Fruit fly (Drosophila melanogaster) whole organism, embryonic: ENCODE measurements around the gene Ca-Ma2d.

Experiments used
- ATbp ChIP-seq: fragments of 200-800 bp; sonication (Bioruptor generic); optimal IDR thresholded peaks from 2 replicates; lab custom pipeline; 2017; ENCODE audit warnings: missing biosample characterization, mild to moderate bottlenecking, missing genetic modification characterization, missing genetic modification reagents
- Asciz ChIP-seq: fragments of 200-800 bp; sonication (Bioruptor generic); optimal IDR thresholded peaks from 2 replicates; lab custom pipeline; 2017; ENCODE audit warnings: missing biosample characterization, mild to moderate bottlenecking, missing genetic modification characterization, missing genetic modification reagents
- Bdp1 ChIP-seq: fragments of 200-800 bp; sonication (Bioruptor generic); optimal IDR thresholded peaks from 3 replicates; lab custom pipeline; 2016; ENCODE audit warnings: missing biosample characterization, missing genetic modification characterization
- Blimp-1 ChIP-seq: fragments of 200-800 bp; sonication (Bioruptor generic); optimal IDR thresholded peaks from 3 replicates; lab custom pipeline; 2018; ENCODE audit warnings: missing biosample characterization, missing genetic modification characterization, mild to moderate bottlenecking, moderate library complexity, missing genetic modification reagents
- CG11456 ChIP-seq: fragments of 200-800 bp; sonication (Bioruptor generic); IDR thresholded peaks from 3 replicates; pipeline ENCODE4 v1.3.6; 2022; ENCODE audit warnings: missing biosample characterization, missing genetic modification characterization
- CG12659 ChIP-seq: fragments of 200-800 bp; sonication (Bioruptor generic); optimal IDR thresholded peaks from 3 replicates; lab custom pipeline; 2017; ENCODE audit warnings: mild to moderate bottlenecking, missing biosample characterization, missing genetic modification reagents, missing genetic modification characterization
- CG12744 ChIP-seq: fragments of 200-800 bp; sonication (Bioruptor generic); optimal IDR thresholded peaks from 2 replicates; lab custom pipeline; 2016; ENCODE audit warnings: missing biosample characterization, missing genetic modification characterization
- CG13894 ChIP-seq: fragments of 200-800 bp; sonication (Bioruptor generic); optimal IDR thresholded peaks from 3 replicates; lab custom pipeline; 2018; ENCODE audit warnings: missing biosample characterization, mild to moderate bottlenecking, missing genetic modification characterization, moderate library complexity
- CG14014 ChIP-seq: fragments of 200-800 bp; sonication (Bioruptor generic); IDR thresholded peaks from 2 replicates; pipeline ENCODE4 v1.3.6; 2022; ENCODE audit warnings: missing biosample characterization, missing genetic modification characterization
- CG15601 ChIP-seq: fragments of 200-800 bp; sonication (Bioruptor generic); optimal IDR thresholded peaks from 3 replicates; lab custom pipeline; 2019; ENCODE audit warnings: missing biosample characterization, mild to moderate bottlenecking, missing genetic modification characterization, moderate library complexity
- CG17568 ChIP-seq: fragments of 200-800 bp; sonication (Bioruptor generic); optimal IDR thresholded peaks from 2 replicates; lab custom pipeline; 2018; ENCODE audit warnings: missing biosample characterization, mild to moderate bottlenecking, missing genetic modification characterization, moderate library complexity
- CG17829 ChIP-seq: fragments of 200-800 bp; optimal IDR thresholded peaks from 2 replicates; lab custom pipeline; 2019; ENCODE audit warnings: missing biosample characterization, mild to moderate bottlenecking, missing genetic modification characterization, moderate library complexity
- CG2116 ChIP-seq: fragments of 200-800 bp; sonication (Bioruptor generic); optimal IDR thresholded peaks from 3 replicates; lab custom pipeline; 2018; ENCODE audit warnings: missing biosample characterization, mild to moderate bottlenecking, missing genetic modification characterization
- CG2712 ChIP-seq: fragments of 200-800 bp; optimal IDR thresholded peaks from 3 replicates; lab custom pipeline; 2019; ENCODE audit warnings: missing biosample characterization, mild to moderate bottlenecking, missing genetic modification characterization, moderate library complexity
- CG31365 ChIP-seq: fragments of 200-800 bp; sonication (Bioruptor generic); optimal IDR thresholded peaks from 2 replicates; lab custom pipeline; 2018; ENCODE audit warnings: missing biosample characterization, mild to moderate bottlenecking, missing genetic modification characterization
- CG31441 ChIP-seq: fragments of 200-800 bp; sonication (Bioruptor generic); IDR thresholded peaks from 2 replicates; pipeline ENCODE4 v1.3.6; 2022; ENCODE audit warnings: missing biosample characterization, missing genetic modification characterization
- CG32532 ChIP-seq: fragments of 200-800 bp; sonication (Bioruptor generic); IDR thresholded peaks from 2 replicates; pipeline ENCODE4 v1.3.6; 2022; ENCODE audit warnings: missing biosample characterization, missing genetic modification characterization
- CG34224 ChIP-seq: fragments of 200-800 bp; sonication (Bioruptor generic); IDR thresholded peaks from 3 replicates; pipeline ENCODE4 v1.3.6; 2022; ENCODE audit warnings: missing biosample characterization, missing genetic modification characterization; ENCODE audit not compliant: partially characterized antibody
- CG43689 ChIP-seq: fragments of 200-800 bp; sonication (Bioruptor generic); IDR thresholded peaks from 2 replicates; pipeline ENCODE4 v1.3.6; 2022; ENCODE audit warnings: missing biosample characterization, missing genetic modification characterization
- CG4424 ChIP-seq: fragments of 200-800 bp; sonication (Bioruptor generic); optimal IDR thresholded peaks from 3 replicates; lab custom pipeline; 2016; ENCODE audit warnings: missing biosample characterization, missing genetic modification characterization
- CG4854 ChIP-seq: fragments of 200-800 bp; sonication (Bioruptor generic); optimal IDR thresholded peaks from 2 replicates; lab custom pipeline; 2016; ENCODE audit warnings: missing biosample characterization, missing genetic modification characterization, inconsistent platforms
- CG6654 ChIP-seq: fragments of 200-800 bp; sonication (Bioruptor generic); optimal IDR thresholded peaks from 2 replicates; lab custom pipeline; 2017; ENCODE audit warnings: missing biosample characterization, mild to moderate bottlenecking, missing genetic modification characterization
- CG6854 ChIP-seq: fragments of 200-800 bp; sonication (Bioruptor generic); optimal IDR thresholded peaks from 3 replicates; lab custom pipeline; 2017; ENCODE audit warnings: missing biosample characterization, mild to moderate bottlenecking, missing genetic modification characterization
- CG7271 ChIP-seq: fragments of 200-800 bp; sonication (Bioruptor generic); optimal IDR thresholded peaks from 2 replicates; lab custom pipeline; 2018; ENCODE audit warnings: missing biosample characterization, mild to moderate bottlenecking, missing genetic modification characterization, moderate library complexity
- CG7372 ChIP-seq: fragments of 200-800 bp; sonication (Bioruptor generic); IDR thresholded peaks from 2 replicates; pipeline ENCODE4 v1.3.6; 2022; ENCODE audit warnings: missing biosample characterization, missing genetic modification characterization
- D19A ChIP-seq: fragments of 200-800 bp; optimal IDR thresholded peaks from 3 replicates; lab custom pipeline; 2019; ENCODE audit warnings: missing biosample characterization, mild to moderate bottlenecking, missing genetic modification characterization, moderate library complexity
- Dip2 ChIP-seq: fragments of 200-800 bp; sonication (Bioruptor generic); IDR thresholded peaks from 2 replicates; pipeline ENCODE4 v1.3.6; 2022; ENCODE audit warnings: missing biosample characterization, missing genetic modification characterization
- Dp ChIP-seq: fragments of 200-800 bp; sonication (Bioruptor generic); optimal IDR thresholded peaks from 2 replicates; lab custom pipeline; 2018; ENCODE audit warnings: missing biosample characterization, mild to moderate bottlenecking, missing genetic modification characterization, moderate library complexity
- Dref ChIP-seq: fragments of 200-800 bp; sonication (Bioruptor generic); IDR thresholded peaks from 2 replicates; pipeline ENCODE4 v1.3.6; 2022; ENCODE audit warnings: missing biosample characterization, missing genetic modification characterization
- Ets97D ChIP-seq: fragments of 200-800 bp; sonication (Bioruptor generic); optimal IDR thresholded peaks from 3 replicates; lab custom pipeline; 2016; ENCODE audit warnings: missing biosample characterization, missing genetic modification characterization
- HLH3B ChIP-seq: fragments of 200-800 bp; sonication (Bioruptor generic); IDR thresholded peaks from 2 replicates; pipeline ENCODE4 v1.3.6; 2022; ENCODE audit warnings: missing biosample characterization, missing genetic modification characterization
- Hmx ChIP-seq: fragments of 200-800 bp; sonication (Bioruptor generic); optimal IDR thresholded peaks from 2 replicates; lab custom pipeline; 2016; ENCODE audit warnings: missing biosample characterization, missing genetic modification characterization
- Trl ChIP-seq, 3 experiments: fragments of >200 bp in 2 of 3; fragments of 200-800 bp in 1 of 3; sonication (Bioruptor generic) in 1 of 3; optimal IDR thresholded peaks; 2 replicates in 1 of 3; 3 replicates in 2 of 3; lab custom pipeline; 2016 to 2017; ENCODE audit warnings: missing biosample characterization in 1 of 3, missing genetic modification characterization in 1 of 3
- aop ChIP-seq: fragments of 200-800 bp; sonication (Bioruptor generic); IDR thresholded peaks from 2 replicates; pipeline ENCODE4 v1.3.6; 2022; ENCODE audit warnings: missing biosample characterization, missing genetic modification characterization
- corto ChIP-seq: fragments of 200-800 bp; sonication (Bioruptor generic); optimal IDR thresholded peaks from 2 replicates; lab custom pipeline; 2016; ENCODE audit warnings: missing biosample characterization, mild to moderate bottlenecking, missing genetic modification characterization, moderate library complexity
- crp ChIP-seq, 2 experiments: fragments of 200-800 bp; sonication (Bioruptor generic); optimal IDR thresholded peaks; 2 replicates in 1 of 2; 3 replicates in 1 of 2; lab custom pipeline; 2017; ENCODE audit warnings: missing biosample characterization in 2 of 2, missing genetic modification characterization in 2 of 2, mild to moderate bottlenecking in 1 of 2, moderate library complexity in 1 of 2
- esg ChIP-seq: fragments of 200-800 bp; sonication (Bioruptor generic); conservative IDR thresholded peaks from 2 replicates; pipeline ENCODE4 v1.3.6; 2022; ENCODE audit warnings: missing biosample characterization, missing genetic modification characterization
- ewg ChIP-seq: fragments of 200-800 bp; sonication (Bioruptor generic); optimal IDR thresholded peaks from 3 replicates; lab custom pipeline; 2017; ENCODE audit warnings: mild to moderate bottlenecking, missing biosample characterization, missing genetic modification reagents, missing genetic modification characterization
- eyg ChIP-seq: fragments of 200-800 bp; sonication (Bioruptor generic); optimal IDR thresholded peaks from 3 replicates; lab custom pipeline; 2016; ENCODE audit warnings: missing biosample characterization, missing genetic modification characterization
- fd64A ChIP-seq: fragments of 200-800 bp; sonication (Bioruptor generic); optimal IDR thresholded peaks from 3 replicates; lab custom pipeline; 2018; ENCODE audit warnings: missing biosample characterization, mild to moderate bottlenecking, missing genetic modification characterization
- fru ChIP-seq: fragments of >200 bp; optimal IDR thresholded peaks from 2 replicates; lab custom pipeline; 2017
- phol ChIP-seq: fragments of 200-800 bp; sonication (Bioruptor generic); optimal IDR thresholded peaks from 3 replicates; lab custom pipeline; 2018; ENCODE audit warnings: missing biosample characterization, mild to moderate bottlenecking, missing genetic modification characterization, moderate library complexity
- prd ChIP-seq, 3 experiments: fragments of >200 bp in 2 of 3; fragments of 200-800 bp in 1 of 3; sonication (Bioruptor generic) in 1 of 3; optimal IDR thresholded peaks in 2 of 3; IDR thresholded peaks in 1 of 3; 2 replicates in 2 of 3; 3 replicates in 1 of 3; pipeline versions ENCODE4 v1.3.6 to Lab custom; 2017 to 2022; ENCODE audit warnings: missing biosample characterization in 1 of 3, missing genetic modification characterization in 1 of 3
- ranshi ChIP-seq: fragments of 200-800 bp; sonication (Bioruptor generic); IDR thresholded peaks from 2 replicates; pipeline ENCODE4 v1.3.6; 2022; ENCODE audit warnings: missing biosample characterization, missing genetic modification characterization
- repo ChIP-seq: fragments of 200-800 bp; sonication (Bioruptor generic); optimal IDR thresholded peaks from 2 replicates; lab custom pipeline; 2016; ENCODE audit warnings: missing biosample characterization, missing genetic modification characterization
- scrt ChIP-seq: fragments of 200-800 bp; sonication (Bioruptor generic); optimal IDR thresholded peaks from 2 replicates; lab custom pipeline; 2018; ENCODE audit warnings: missing biosample characterization, mild to moderate bottlenecking, missing genetic modification characterization, moderate library complexity
- sna ChIP-seq: fragments of 200-800 bp; sonication (Bioruptor generic); IDR thresholded peaks from 2 replicates; pipeline ENCODE4 v1.3.6; 2022; ENCODE audit warnings: missing biosample characterization, missing genetic modification characterization; ENCODE audit not compliant: partially characterized antibody
- ssp ChIP-seq: fragments of 200-800 bp; sonication (Bioruptor generic); IDR thresholded peaks from 2 replicates; pipeline ENCODE4 v1.3.6; 2022; ENCODE audit warnings: missing biosample characterization, missing genetic modification characterization
- tup ChIP-seq: fragments of 200-800 bp; sonication (Bioruptor generic); optimal IDR thresholded peaks from 2 replicates; lab custom pipeline; 2016; ENCODE audit warnings: missing biosample characterization, mild to moderate bottlenecking, missing genetic modification characterization, moderate library complexity
- usp ChIP-seq: fragments of >200 bp; optimal IDR thresholded peaks from 2 replicates; lab custom pipeline; 2017; ENCODE audit warnings: missing biosample characterization, missing genetic modification characterization

Gene Ca-Ma2d

dm6 chr2L:16275177-16275808 is 44.0 kb downstream of the Ca-Ma2d start (continued):
- no peak for TF ChIP-seq Dp (GFP tag; lab: Kevin White, UChicago)
- TF ChIP-seq CG7372, result no peak
- TF ChIP-seq CG31365 (tag; lab: Kevin White, UChicago), result no peak
- no peak for TF ChIP-seq CG4854
- no peak for TF ChIP-seq usp (GFP tag; lab: Kevin White, UChicago)
- no peak for TF ChIP-seq prd (optimal IDR thresholded peaks at IDR 0.05; lab: Kevin White, UChicago)
- no peak for TF ChIP-seq prd (GFP tag; IDR thresholded peaks at IDR 0.05; lab: Robert Waterston, UW)
- TF ChIP-seq fd64A (GFP tag; lab: Kevin White, UChicago), result no peak
- no peak for TF ChIP-seq corto (GFP tag; lab: Kevin White, UChicago)
- TF ChIP-seq ATbp (GFP tag; lab: Kevin White, UChicago), result no peak
- TF ChIP-seq scrt (GFP tag; lab: Kevin White, UChicago), result no peak
- no peak for TF ChIP-seq CG15601 (tag; lab: Kevin White, UChicago)
- no peak for TF ChIP-seq CG12744 (GFP tag; lab: Kevin White, UChicago)
- no peak for TF ChIP-seq phol (tag; lab: Kevin White, UChicago)
- no peak for TF ChIP-seq tup (GFP tag; lab: Kevin White, UChicago)
- no peak for TF ChIP-seq ranshi
- no peak for TF ChIP-seq CG12659 (GFP tag; lab: Kevin White, UChicago)
- no peak for TF ChIP-seq CG11456 (GFP tag; lab: Robert Waterston, UW)
- TF ChIP-seq CG4424 (GFP tag; lab: Kevin White, UChicago), result no peak
- TF ChIP-seq Dref (GFP tag; lab: Robert Waterston, UW), result no peak
- TF ChIP-seq CG43689 (GFP tag; lab: Robert Waterston, UW), result no peak
- peak in 1 of 2 experiments; percentile 67 for TF ChIP-seq crp (GFP tag; optimal IDR thresholded peaks at IDR 0.05; lab: Kevin White, UChicago)
- no peak for TF ChIP-seq CG2712
- TF ChIP-seq CG13894 (tag; lab: Kevin White, UChicago), result peak; percentile 48
- TF ChIP-seq Bdp1, result no peak
- TF ChIP-seq CG6654 (GFP tag; lab: Kevin White, UChicago), result no peak
- peak; percentile 79 for TF ChIP-seq ewg (GFP tag; lab: Kevin White, UChicago)
- TF ChIP-seq CG32532 (GFP tag; lab: Robert Waterston, UW), result no peak
- TF ChIP-seq D19A (tag; lab: Kevin White, UChicago), result no peak
- TF ChIP-seq aop (GFP tag; lab: Robert Waterston, UW), result no peak
- peak in 1 of 2 experiments; percentile 2 for TF ChIP-seq Trl (optimal IDR thresholded peaks at IDR 0.05; lab: Kevin White, UChicago)
- TF ChIP-seq Trl (GFP tag; optimal IDR thresholded peaks at IDR 0.05; lab: Kevin White, UChicago), result no peak
- TF ChIP-seq CG14014 (GFP tag; lab: Robert Waterston, UW), result no peak
- no peak for TF ChIP-seq ssp
- 0 out of 3 replicates have a peak, but pooled peaks have one; percentile 31 for TF ChIP-seq CG34224 (GFP tag; lab: Robert Waterston, UW)
- TF ChIP-seq Ets97D (GFP tag; lab: Kevin White, UChicago), result no peak
- TF ChIP-seq fru, result no peak
- no peak for TF ChIP-seq Asciz (GFP tag; lab: Kevin White, UChicago)
- no peak for TF ChIP-seq CG7271 (tag; lab: Kevin White, UChicago)
- TF ChIP-seq CG2116, result no peak
- no peak for TF ChIP-seq HLH3B (GFP tag; lab: Robert Waterston, UW)
- no peak for TF ChIP-seq Blimp-1 (GFP tag; lab: Kevin White, UChicago)
- no peak for TF ChIP-seq CG17829 (tag; lab: Kevin White, UChicago)
- no peak for TF ChIP-seq CG17568
- no peak for TF ChIP-seq sna (GFP tag; lab: Robert Waterston, UW)
- no peak for TF ChIP-seq Hmx (GFP tag; lab: Kevin White, UChicago)
- no peak for TF ChIP-seq eyg
- TF ChIP-seq repo (GFP tag; lab: Kevin White, UChicago), result no peak
- TF ChIP-seq esg (GFP tag; lab: Robert Waterston, UW), result no peak
- TF ChIP-seq Dip2, result no peak
- TF ChIP-seq CG6854, result no peak
- no peak for TF ChIP-seq CG31441 (GFP tag; lab: Robert Waterston, UW)
